Worm (Caenorhabditis elegans) whole organism, L3 larva: ENCODE results near the gene thn-1.

ENCODE experiments used
- R02D3.7 ChIP-seq: fragments of 150-350 bp; optimal IDR thresholded peaks from 2 replicates; lab custom pipeline; 2014; ENCODE audit warnings: missing biosample characterization, missing genetic modification characterization
- aly-2 ChIP-seq: fragments of 150-350 bp; optimal IDR thresholded peaks from 2 replicates; lab custom pipeline; 2014; ENCODE audit warnings: missing biosample characterization, missing genetic modification characterization
- ama-1 ChIP-seq: fragments of 150-350 bp; optimal IDR thresholded peaks from 2 replicates; lab custom pipeline; 2018
- ceh-28 ChIP-seq: fragments of 150-350 bp; optimal IDR thresholded peaks from 2 replicates; lab custom pipeline; 2014; ENCODE audit warnings: missing biosample characterization, missing genetic modification reagents, missing genetic modification characterization
- ceh-82 ChIP-seq: fragments of 150-350 bp; optimal IDR thresholded peaks from 2 replicates; lab custom pipeline; 2014; ENCODE audit warnings: missing biosample characterization, missing genetic modification characterization
- ceh-9 ChIP-seq: sonication (generic microtip); optimal IDR thresholded peaks from 2 replicates; lab custom pipeline; 2018; ENCODE audit warnings: missing biosample characterization, missing genetic modification characterization
- daf-12 ChIP-seq: fragments of 150-350 bp; optimal IDR thresholded peaks from 2 replicates; lab custom pipeline; 2014; ENCODE audit warnings: missing biosample characterization, missing genetic modification reagents, missing genetic modification characterization
- egl-27 ChIP-seq: sonication (generic microtip); optimal IDR thresholded peaks from 4 replicates; lab custom pipeline; 2017; ENCODE audit warnings: missing biosample characterization, missing genetic modification reagents, missing genetic modification characterization
- elt-1 ChIP-seq: fragments of 150-350 bp; optimal IDR thresholded peaks from 2 replicates; lab custom pipeline; 2014; ENCODE audit warnings: missing biosample characterization, missing genetic modification characterization
- elt-2 ChIP-seq: sonication (generic microtip); optimal IDR thresholded peaks from 2 replicates; lab custom pipeline; 2016; ENCODE audit warnings: missing genetic modification reagents, mild to moderate bottlenecking, missing genetic modification characterization, missing compliant biosample characterization
- fkh-10 ChIP-seq: sonication (generic microtip); optimal IDR thresholded peaks from 2 replicates; lab custom pipeline; 2017; ENCODE audit warnings: missing biosample characterization, missing genetic modification reagents, missing genetic modification characterization
- fkh-2 ChIP-seq: fragments of 150-350 bp; optimal IDR thresholded peaks from 2 replicates; lab custom pipeline; 2014; ENCODE audit warnings: missing biosample characterization, missing genetic modification reagents, missing genetic modification characterization
- hmg-11 ChIP-seq: sonication (generic microtip); optimal IDR thresholded peaks from 2 replicates; lab custom pipeline; 2016; ENCODE audit warnings: missing genetic modification characterization, missing compliant biosample characterization
- lin-15B ChIP-seq: fragments of 150-350 bp; optimal IDR thresholded peaks from 2 replicates; lab custom pipeline; 2014; ENCODE audit warnings: missing biosample characterization, missing genetic modification characterization
- lin-39 ChIP-seq: fragments of 150-350 bp; optimal IDR thresholded peaks from 2 replicates; lab custom pipeline; 2018; ENCODE audit warnings: missing biosample characterization, missing genetic modification reagents, missing genetic modification characterization
- mdl-1 ChIP-seq: fragments of 150-350 bp; optimal IDR thresholded peaks from 2 replicates; lab custom pipeline; 2014; ENCODE audit warnings: missing biosample characterization, missing genetic modification characterization
- mml-1 ChIP-seq: fragments of 150-350 bp; sonication (generic microtip); optimal IDR thresholded peaks from 3 replicates; lab custom pipeline; 2014; ENCODE audit warnings: missing biosample characterization, missing genetic modification characterization
- nfya-1 ChIP-seq: sonication (generic microtip); optimal IDR thresholded peaks from 2 replicates; lab custom pipeline; 2017; ENCODE audit warnings: missing genetic modification characterization, mild to moderate bottlenecking, missing compliant biosample characterization, antibody characterized with exemption, moderate library complexity; ENCODE audit not compliant: insufficient read depth
- nhr-12 ChIP-seq: fragments of 150-350 bp; optimal IDR thresholded peaks from 2 replicates; lab custom pipeline; 2014; ENCODE audit warnings: missing biosample characterization, missing genetic modification characterization
- nhr-25 ChIP-seq: sonication (generic microtip); optimal IDR thresholded peaks from 2 replicates; lab custom pipeline; 2017; ENCODE audit warnings: missing biosample characterization, missing genetic modification characterization
- nhr-28 ChIP-seq: fragments of 150-350 bp; optimal IDR thresholded peaks from 2 replicates; lab custom pipeline; 2014; ENCODE audit warnings: missing biosample characterization, missing genetic modification characterization
- nhr-43 ChIP-seq: sonication (generic microtip); optimal IDR thresholded peaks from 2 replicates; lab custom pipeline; 2016; ENCODE audit warnings: mild to moderate bottlenecking, missing genetic modification characterization, missing compliant biosample characterization; ENCODE audit not compliant: poor library complexity, severe bottlenecking
- nhr-67 ChIP-seq: fragments of 150-350 bp; optimal IDR thresholded peaks from 2 replicates; lab custom pipeline; 2014; ENCODE audit warnings: missing biosample characterization, missing genetic modification characterization
- nhr-76 ChIP-seq: fragments of 150-350 bp; sonication (generic microtip); optimal IDR thresholded peaks from 5 replicates; lab custom pipeline; 2014; ENCODE audit warnings: missing biosample characterization, missing genetic modification characterization
- pha-4 ChIP-seq: fragments of 150-350 bp; optimal IDR thresholded peaks from 2 replicates; lab custom pipeline; 2014; ENCODE audit warnings: missing biosample characterization, missing genetic modification reagents, missing genetic modification characterization
- pqm-1 ChIP-seq: fragments of 150-350 bp; optimal IDR thresholded peaks from 2 replicates; lab custom pipeline; 2017; ENCODE audit warnings: missing biosample characterization, missing genetic modification characterization, inconsistent platforms
- sea-2 ChIP-seq: fragments of 150-350 bp; sonication (generic microtip); optimal IDR thresholded peaks from 4 replicates; lab custom pipeline; 2014; ENCODE audit warnings: missing biosample characterization, missing genetic modification reagents, missing genetic modification characterization
- skn-1 ChIP-seq: fragments of 150-350 bp; optimal IDR thresholded peaks from 2 replicates; lab custom pipeline; 2014; ENCODE audit warnings: missing biosample characterization, missing genetic modification characterization
- tbx-2 ChIP-seq: sonication (generic microtip); optimal IDR thresholded peaks from 2 replicates; lab custom pipeline; 2016; ENCODE audit warnings: mild to moderate bottlenecking, missing genetic modification characterization, missing compliant biosample characterization
- unc-62 ChIP-seq: fragments of 150-350 bp; sonication (generic microtip); optimal IDR thresholded peaks from 4 replicates; lab custom pipeline; 2014; ENCODE audit warnings: missing biosample characterization, missing genetic modification reagents, missing genetic modification characterization
- zag-1 ChIP-seq: fragments of 150-350 bp; optimal IDR thresholded peaks from 2 replicates; lab custom pipeline; 2014; ENCODE audit warnings: missing biosample characterization, missing genetic modification characterization
- ztf-11 ChIP-seq: fragments of 150-350 bp; optimal IDR thresholded peaks from 2 replicates; lab custom pipeline; 2014; ENCODE audit warnings: missing biosample characterization, missing genetic modification characterization

Gene thn-1

ce11 chrIV:12419291-12419690 is 39.4 kb downstream of the thn-1 start:
- TF ChIP-seq fkh-2 (tag; lab: Kevin White, UChicago) (no peak), pha-4 (tag; lab: Kevin White, UChicago) (no peak), zag-1 (no peak), fkh-10 (GFP tag; lab: Kevin White, UChicago) (peak; percentile 5), ceh-82 (tag; lab: Kevin White, UChicago) (no peak), nhr-25 (tag; lab: Kevin White, UChicago) (no peak), ceh-9 (tag; lab: Kevin White, UChicago) (no peak), nfya-1 (tag; lab: Kevin White, UChicago) (peak; percentile 12)
- TF ChIP-seq, all 47 proteins: peak for 2

ce11 chrIV:12420455-12420854 is 40.6 kb downstream of the thn-1 start, which contains the start of gene ugt-65:
TSS of gene ugt-65 (plus strand) at chrIV:12420683.
- TF ChIP-seq pqm-1, result peak; percentile 85
- TF ChIP-seq lin-39 (tag; lab: Kevin White, UChicago), result no peak
- peak; percentile 24 for TF ChIP-seq pha-4 (tag; lab: Kevin White, UChicago)
- peak; percentile 93 for TF ChIP-seq elt-2

ce11 chrIV:12425595-12425994 is 45.7 kb downstream of the thn-1 start:
- TF ChIP-seq hmg-11 (tag; lab: Kevin White, UChicago) (no peak), nfya-1 (tag; lab: Kevin White, UChicago) (peak; percentile 55), R02D3.7 (no peak), elt-1 (tag; lab: Kevin White, UChicago) (no peak), unc-62 (GFP tag; lab: Kevin White, UChicago) (peak; percentile 67), lin-39 (tag; lab: Kevin White, UChicago) (peak; percentile 87), ama-1 (lab: Kevin White, UChicago) (no peak), sea-2 (GFP tag; lab: Kevin White, UChicago) (no peak)

- TF ChIP-seq nhr-28, result no peak
- TF ChIP-seq ceh-9 (tag; lab: Kevin White, UChicago), result no peak
- TF ChIP-seq fkh-10 (GFP tag; lab: Kevin White, UChicago), result no peak
- TF ChIP-seq sea-2 (GFP tag; lab: Kevin White, UChicago), result no peak
- no peak for TF ChIP-seq ztf-11 (tag; lab: Kevin White, UChicago)
- TF ChIP-seq pqm-1, result no peak
- TF ChIP-seq nfya-1 (tag; lab: Kevin White, UChicago), result no peak
- no peak for TF ChIP-seq mdl-1 (tag; lab: Kevin White, UChicago)
- TF ChIP-seq tbx-2, result no peak
- TF ChIP-seq R02D3.7, result no peak
- TF ChIP-seq nhr-76 (tag; lab: Kevin White, UChicago), result no peak
- TF ChIP-seq unc-62 (GFP tag; lab: Kevin White, UChicago), result no peak
- TF ChIP-seq egl-27, result no peak
- no peak for TF ChIP-seq elt-2
- TF ChIP-seq mml-1 (tag; lab: Kevin White, UChicago), result no peak
- TF ChIP-seq nhr-12 (tag; lab: Kevin White, UChicago), result no peak
- TF ChIP-seq lin-15B (tag; lab: Kevin White, UChicago), result no peak
- TF ChIP-seq zag-1, result no peak
- no peak for TF ChIP-seq elt-1 (tag; lab: Kevin White, UChicago)
- TF ChIP-seq nhr-67, result no peak
- TF ChIP-seq, all 47 proteins: peak for 0
Observed at ce11 chrIV:12427687-12428284, 47.9 kb downstream of the thn-1 start.

ce11 chrIV:12428467-12428866 is 48.6 kb downstream of the thn-1 start, which contains the start of gene col-130:
TSS of gene col-130 (minus strand) at chrIV:12428516.
- TF ChIP-seq daf-12 (no peak), tbx-2 (no peak), ceh-28 (tag; lab: Kevin White, UChicago) (no peak), elt-2 (no peak)

ce11 chrIV:12429504-12429903 is 49.6 kb downstream of the thn-1 start:
- peak; percentile 89 for TF ChIP-seq nhr-25 (tag; lab: Kevin White, UChicago)
- TF ChIP-seq nhr-43 (tag; lab: Kevin White, UChicago), result no peak
- TF ChIP-seq skn-1 (tag; lab: Kevin White, UChicago), result no peak
- TF ChIP-seq aly-2 (tag; lab: Kevin White, UChicago), result no peak
- no peak for TF ChIP-seq zag-1
- TF ChIP-seq elt-1 (tag; lab: Kevin White, UChicago), result peak; percentile 81
- no peak for TF ChIP-seq pha-4 (tag; lab: Kevin White, UChicago)
